Worm (Caenorhabditis elegans): ENCODE measurements around the gene flp-12.
A peak's percentile ranks its signal among the peaks of the same experiment; 100 is the strongest.

DNA sequence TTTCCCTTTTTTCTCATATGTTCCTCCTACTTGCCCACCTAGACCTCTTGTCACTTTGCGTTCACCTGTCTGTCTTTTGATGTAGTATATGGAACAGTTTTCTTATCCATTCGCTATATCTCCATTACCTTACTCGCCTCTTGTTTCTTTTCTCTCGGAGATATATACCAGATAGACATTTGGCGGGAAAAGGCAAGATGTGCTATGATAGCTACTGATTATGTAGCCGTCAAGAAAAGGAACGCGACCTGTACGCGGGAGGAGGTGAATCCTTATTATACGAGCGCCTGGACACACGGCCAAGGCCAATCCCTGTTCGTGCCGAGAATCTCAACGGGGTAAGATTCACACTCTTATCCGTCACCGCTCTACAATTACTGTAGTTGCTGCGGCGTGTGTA is 39.1 kb downstream of the flp-12 start:
- TF ChIP-seq ztf-11 (tag; optimal IDR thresholded peaks at IDR 0.05), result no peak
- TF ChIP-seq drap-1 (GFP tag; optimal IDR thresholded peaks at IDR 0.05), result no peak
- no peak for TF ChIP-seq nhr-28 (tag; optimal IDR thresholded peaks at IDR 0.05)
- TF ChIP-seq unc-39 (tag; optimal IDR thresholded peaks at IDR 0.05), result no peak
- no peak for TF ChIP-seq mab-5 (tag; optimal IDR thresholded peaks at IDR 0.05)
- peak; percentile 86 for TF ChIP-seq elt-1 (tag; optimal IDR thresholded peaks at IDR 0.05; ENCODE audit: borderline replicate concordance, insufficient read depth)
- TF ChIP-seq unc-62 (GFP tag; optimal IDR thresholded peaks at IDR 0.05), result peak; percentile 10
- TF ChIP-seq nhr-12 (tag; optimal IDR thresholded peaks at IDR 0.05), result no peak
- no peak for TF ChIP-seq mep-1 (tag; optimal IDR thresholded peaks at IDR 0.05)
